Fruit fly (Drosophila melanogaster) whole organism, embryonic: ENCODE measurements around the gene Tm1.

Source experiments
- Abd-B ChIP-seq: fragments of 200-800 bp; sonication (Bioruptor generic); optimal IDR thresholded peaks from 2 replicates; lab custom pipeline; 2018; ENCODE audit warnings: missing biosample characterization, mild to moderate bottlenecking, missing genetic modification characterization, moderate library complexity
- CG10321 ChIP-seq: fragments of 200-800 bp; sonication (Bioruptor generic); IDR thresholded peaks from 2 replicates; pipeline ENCODE4 v1.3.6; 2022; ENCODE audit warnings: missing biosample characterization, missing genetic modification characterization
- CG10366 ChIP-seq: fragments of 200-800 bp; sonication (Bioruptor generic); IDR thresholded peaks from 2 replicates; pipeline ENCODE4 v1.3.6; 2022; ENCODE audit warnings: missing biosample characterization, missing genetic modification characterization
- CG10543 ChIP-seq: fragments of 200-800 bp; sonication (Bioruptor generic); optimal IDR thresholded peaks from 3 replicates; lab custom pipeline; 2017; ENCODE audit warnings: missing biosample characterization, mild to moderate bottlenecking, missing genetic modification characterization, moderate library complexity
- CG10959 ChIP-seq: fragments of 200-800 bp; sonication (Bioruptor generic); IDR thresholded peaks from 2 replicates; pipeline ENCODE4 v1.3.6; 2022; ENCODE audit warnings: missing biosample characterization, missing genetic modification characterization
- CG11504 ChIP-seq: fragments of 200-800 bp; sonication (Bioruptor generic); optimal IDR thresholded peaks from 3 replicates; lab custom pipeline; 2019; ENCODE audit warnings: missing biosample characterization, mild to moderate bottlenecking, missing genetic modification characterization, moderate library complexity
- CG12659 ChIP-seq: fragments of 200-800 bp; sonication (Bioruptor generic); optimal IDR thresholded peaks from 3 replicates; lab custom pipeline; 2017; ENCODE audit warnings: mild to moderate bottlenecking, missing biosample characterization, missing genetic modification reagents, missing genetic modification characterization
- CG13123 ChIP-seq: fragments of 200-800 bp; sonication (Bioruptor generic); optimal IDR thresholded peaks from 2 replicates; lab custom pipeline; 2016; ENCODE audit warnings: missing biosample characterization, missing genetic modification characterization
- CG13775 ChIP-seq: fragments of 200-800 bp; sonication (Bioruptor generic); optimal IDR thresholded peaks from 3 replicates; lab custom pipeline; 2017; ENCODE audit warnings: missing biosample characterization, mild to moderate bottlenecking, missing genetic modification characterization
- CG14710 ChIP-seq: fragments of 200-800 bp; sonication (Bioruptor generic); optimal IDR thresholded peaks from 3 replicates; lab custom pipeline; 2019; ENCODE audit warnings: missing biosample characterization, mild to moderate bottlenecking, missing genetic modification characterization, moderate library complexity
- CG15269 ChIP-seq: fragments of 200-800 bp; sonication (Bioruptor generic); optimal IDR thresholded peaks from 2 replicates; lab custom pipeline; 2018; ENCODE audit warnings: missing biosample characterization, mild to moderate bottlenecking, missing genetic modification characterization, moderate library complexity
- CG1603 ChIP-seq: fragments of 200-800 bp; sonication (Bioruptor generic); optimal IDR thresholded peaks from 2 replicates; lab custom pipeline; 2019; ENCODE audit warnings: missing biosample characterization, mild to moderate bottlenecking, missing genetic modification characterization, moderate library complexity
- CG17359 ChIP-seq: fragments of 200-800 bp; sonication (Bioruptor generic); optimal IDR thresholded peaks from 3 replicates; lab custom pipeline; 2018; ENCODE audit warnings: missing biosample characterization, mild to moderate bottlenecking, missing genetic modification characterization, moderate library complexity
- CG17568 ChIP-seq: fragments of 200-800 bp; sonication (Bioruptor generic); optimal IDR thresholded peaks from 2 replicates; lab custom pipeline; 2018; ENCODE audit warnings: missing biosample characterization, mild to moderate bottlenecking, missing genetic modification characterization, moderate library complexity
- CG17829 ChIP-seq: fragments of 200-800 bp; optimal IDR thresholded peaks from 2 replicates; lab custom pipeline; 2019; ENCODE audit warnings: missing biosample characterization, mild to moderate bottlenecking, missing genetic modification characterization, moderate library complexity
- CG18476 ChIP-seq: fragments of 200-800 bp; sonication (Bioruptor generic); optimal IDR thresholded peaks from 2 replicates; lab custom pipeline; 2016; ENCODE audit warnings: missing biosample characterization, mild to moderate bottlenecking, missing genetic modification characterization
- CG18619 ChIP-seq: fragments of 200-800 bp; sonication (Bioruptor generic); optimal IDR thresholded peaks from 3 replicates; lab custom pipeline; 2017; ENCODE audit warnings: missing biosample characterization, mild to moderate bottlenecking, missing genetic modification characterization
- CG2678 ChIP-seq: fragments of 200-800 bp; sonication (Bioruptor generic); optimal IDR thresholded peaks from 3 replicates; lab custom pipeline; 2019; ENCODE audit warnings: missing biosample characterization, mild to moderate bottlenecking, missing genetic modification characterization, moderate library complexity
- CG2889 ChIP-seq: fragments of 200-800 bp; sonication (Bioruptor generic); IDR thresholded peaks from 3 replicates; pipeline ENCODE4 v1.3.6; 2022; ENCODE audit warnings: missing biosample characterization, missing genetic modification characterization
- CG33557 ChIP-seq: fragments of 200-800 bp; sonication (Bioruptor generic); optimal IDR thresholded peaks from 2 replicates; lab custom pipeline; 2019; ENCODE audit warnings: missing biosample characterization, mild to moderate bottlenecking, missing genetic modification characterization, moderate library complexity
- CG3847 ChIP-seq: fragments of 200-800 bp; sonication (Bioruptor generic); IDR thresholded peaks from 2 replicates; pipeline ENCODE4 v1.3.6; 2022; ENCODE audit warnings: missing biosample characterization, missing genetic modification characterization
- CG4854 ChIP-seq: fragments of 200-800 bp; sonication (Bioruptor generic); optimal IDR thresholded peaks from 2 replicates; lab custom pipeline; 2016; ENCODE audit warnings: missing biosample characterization, missing genetic modification characterization, inconsistent platforms
- CG8478 ChIP-seq: fragments of >200 bp; optimal IDR thresholded peaks from 2 replicates; lab custom pipeline; 2018
- CG9727 ChIP-seq: fragments of 200-800 bp; sonication (Bioruptor generic); optimal IDR thresholded peaks from 3 replicates; lab custom pipeline; 2017; ENCODE audit warnings: missing biosample characterization, mild to moderate bottlenecking, missing genetic modification characterization
- CG9817 ChIP-seq: fragments of 200-800 bp; sonication (Bioruptor generic); optimal IDR thresholded peaks from 2 replicates; lab custom pipeline; 2018; ENCODE audit warnings: missing biosample characterization, mild to moderate bottlenecking, missing genetic modification characterization, moderate library complexity
- D19B ChIP-seq: fragments of 200-800 bp; sonication (Bioruptor generic); optimal IDR thresholded peaks from 2 replicates; lab custom pipeline; 2017; ENCODE audit warnings: missing biosample characterization, mild to moderate bottlenecking, missing genetic modification characterization
- ERR ChIP-seq: fragments of 200-800 bp; sonication (Bioruptor generic); optimal IDR thresholded peaks from 2 replicates; lab custom pipeline; 2016; ENCODE audit warnings: missing biosample characterization, missing genetic modification characterization
- HLH4C ChIP-seq: fragments of 200-800 bp; sonication (Bioruptor generic); IDR thresholded peaks from 3 replicates; pipeline ENCODE4 v1.3.6; 2022; ENCODE audit warnings: missing biosample characterization, missing genetic modification characterization; ENCODE audit not compliant: partially characterized antibody
- HLHmδ ChIP-seq: fragments of 200-800 bp; sonication (Bioruptor generic); optimal IDR thresholded peaks from 2 replicates; lab custom pipeline; 2018; ENCODE audit warnings: missing biosample characterization, mild to moderate bottlenecking, missing genetic modification characterization, moderate library complexity
- Lhr ChIP-seq: fragments of 200-800 bp; sonication (Bioruptor generic); optimal IDR thresholded peaks from 3 replicates; lab custom pipeline; 2017; ENCODE audit warnings: mild to moderate bottlenecking, missing biosample characterization, missing genetic modification reagents, missing genetic modification characterization
- cas ChIP-seq: fragments of 200-800 bp; sonication (Bioruptor generic); IDR thresholded peaks from 2 replicates; pipeline ENCODE4 v1.3.6; 2022; ENCODE audit warnings: missing biosample characterization, missing genetic modification characterization
- cato ChIP-seq: fragments of 200-800 bp; sonication (Bioruptor generic); optimal IDR thresholded peaks from 2 replicates; lab custom pipeline; 2016; ENCODE audit warnings: missing biosample characterization, missing genetic modification characterization, borderline replicate concordance
- chinmo ChIP-seq: fragments of 200-800 bp; sonication (Bioruptor generic); IDR thresholded peaks from 4 replicates; pipeline ENCODE4 v1.3.6; 2022; ENCODE audit warnings: missing biosample characterization, missing genetic modification characterization; ENCODE audit not compliant: partially characterized antibody
- dimm ChIP-seq: fragments of 200-800 bp; sonication (Bioruptor generic); IDR thresholded peaks from 2 replicates; pipeline ENCODE4 v1.3.6; 2022; ENCODE audit warnings: missing biosample characterization, missing genetic modification characterization
- fd3F ChIP-seq: fragments of 200-800 bp; sonication (Bioruptor generic); optimal IDR thresholded peaks from 2 replicates; lab custom pipeline; 2018; ENCODE audit warnings: missing biosample characterization, mild to moderate bottlenecking, missing genetic modification characterization, moderate library complexity
- fru ChIP-seq: fragments of >200 bp; optimal IDR thresholded peaks from 2 replicates; lab custom pipeline; 2017
- grau ChIP-seq: fragments of 200-800 bp; optimal IDR thresholded peaks from 3 replicates; lab custom pipeline; 2019; ENCODE audit warnings: missing biosample characterization, mild to moderate bottlenecking, missing genetic modification characterization, moderate library complexity
- jing ChIP-seq: fragments of 200-800 bp; sonication (Bioruptor generic); optimal IDR thresholded peaks from 2 replicates; lab custom pipeline; 2018; ENCODE audit warnings: missing biosample characterization, mild to moderate bottlenecking, missing genetic modification characterization
- nerfin-1 ChIP-seq: fragments of 200-800 bp; sonication (Bioruptor generic); optimal IDR thresholded peaks from 3 replicates; lab custom pipeline; 2019; ENCODE audit warnings: missing biosample characterization, mild to moderate bottlenecking, missing genetic modification characterization, moderate library complexity
- oc ChIP-seq: fragments of 200-800 bp; sonication (Bioruptor generic); optimal IDR thresholded peaks from 2 replicates; lab custom pipeline; 2018; ENCODE audit warnings: missing biosample characterization, mild to moderate bottlenecking, missing genetic modification characterization, moderate library complexity
- pan ChIP-seq, 4 experiments: fragments of >200 bp in 3 of 4; fragments of 200-800 bp in 1 of 4; sonication (Bioruptor generic) in 1 of 4; optimal IDR thresholded peaks in 3 of 4; IDR thresholded peaks in 1 of 4; 2 replicates each; pipeline versions ENCODE4 v1.3.6 to Lab custom; 2017 to 2022; ENCODE audit warnings: missing biosample characterization in 2 of 4, missing genetic modification characterization in 2 of 4, mixed read lengths in 1 of 4
- salm ChIP-seq: fragments of 200-800 bp; sonication (Bioruptor generic); optimal IDR thresholded peaks from 2 replicates; lab custom pipeline; 2018; ENCODE audit warnings: missing biosample characterization, mild to moderate bottlenecking, missing genetic modification characterization
- sc ChIP-seq, 3 experiments: fragments of >200 bp in 2 of 3; fragments of 200-800 bp in 1 of 3; sonication (Bioruptor generic) in 1 of 3; optimal IDR thresholded peaks; 2 replicates in 2 of 3; 3 replicates in 1 of 3; lab custom pipeline; 2017; ENCODE audit warnings: mild to moderate bottlenecking in 1 of 3, missing biosample characterization in 1 of 3, missing genetic modification characterization in 1 of 3, missing genetic modification reagents in 1 of 3
- sr ChIP-seq: fragments of 200-800 bp; sonication (Bioruptor generic); IDR thresholded peaks from 3 replicates; pipeline ENCODE4 v1.3.6; 2022; ENCODE audit warnings: missing biosample characterization, missing genetic modification characterization
- tap ChIP-seq: fragments of 200-800 bp; optimal IDR thresholded peaks from 3 replicates; lab custom pipeline; 2019; ENCODE audit warnings: missing biosample characterization, mild to moderate bottlenecking, missing genetic modification characterization, moderate library complexity
- trem ChIP-seq: fragments of 200-800 bp; optimal IDR thresholded peaks from 3 replicates; lab custom pipeline; 2019; ENCODE audit warnings: missing biosample characterization, mild to moderate bottlenecking, missing genetic modification characterization, moderate library complexity
- tup ChIP-seq: fragments of 200-800 bp; sonication (Bioruptor generic); optimal IDR thresholded peaks from 2 replicates; lab custom pipeline; 2016; ENCODE audit warnings: missing biosample characterization, mild to moderate bottlenecking, missing genetic modification characterization, moderate library complexity
- vfl ChIP-seq: fragments of 200-800 bp; sonication (Bioruptor generic); optimal IDR thresholded peaks from 2 replicates; lab custom pipeline; 2016; ENCODE audit warnings: missing biosample characterization, missing genetic modification characterization
- wek ChIP-seq: fragments of 200-800 bp; sonication (Bioruptor generic); optimal IDR thresholded peaks from 3 replicates; lab custom pipeline; 2018; ENCODE audit warnings: missing biosample characterization, mild to moderate bottlenecking, missing genetic modification characterization, moderate library complexity
- zen ChIP-seq: fragments of 200-800 bp; sonication (Bioruptor generic); optimal IDR thresholded peaks from 3 replicates; lab custom pipeline; 2018; ENCODE audit warnings: missing biosample characterization, mild to moderate bottlenecking, missing genetic modification characterization, moderate library complexity

Gene Tm1

DNA sequence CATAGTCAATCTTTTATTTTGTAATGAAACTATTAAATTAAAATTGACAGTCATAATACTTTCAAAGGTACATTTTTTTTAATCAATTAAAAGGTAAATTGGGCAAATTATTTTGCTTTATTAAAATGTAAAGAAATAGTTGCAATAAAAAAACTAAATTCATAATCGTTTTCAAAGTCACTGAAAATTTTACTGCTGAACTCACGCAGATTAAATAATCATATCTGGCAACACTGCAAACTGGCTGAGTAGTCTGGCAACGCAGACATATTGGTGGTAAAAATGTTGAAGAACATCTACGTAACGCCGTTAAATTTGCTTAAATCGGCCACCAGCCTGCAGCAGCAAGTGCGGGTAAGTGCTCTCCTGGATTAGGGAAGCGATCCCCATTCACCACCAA, 52.5 kb downstream of the Tm1 start, which contains the start of gene mRpL9 (continued):
- no peak for TF ChIP-seq D19B
- TF ChIP-seq salm (tag; lab: Kevin White, UChicago) = no peak
- no peak for TF ChIP-seq HLHmδ (GFP tag; lab: Kevin White, UChicago)
- 0 out of 3 replicates have a peak, but pooled peaks have one; percentile 48 for TF ChIP-seq HLH4C (GFP tag; lab: Robert Waterston, UW)
- no peak for TF ChIP-seq tup (GFP tag; lab: Kevin White, UChicago)
- peak; percentile 0 for TF ChIP-seq CG9727
- TF ChIP-seq CG17568 (GFP tag; lab: Kevin White, UChicago) = no peak
- peak; percentile 64 for TF ChIP-seq CG14710 (tag; lab: Kevin White, UChicago)
- TF ChIP-seq CG3847 = peak; percentile 58
- peak; percentile 61 for TF ChIP-seq CG1603 (tag; lab: Kevin White, UChicago)
- no peak for TF ChIP-seq CG10321 (GFP tag; lab: Robert Waterston, UW)
- TF ChIP-seq CG10366 (GFP tag; lab: Robert Waterston, UW) = no peak
- no peak for TF ChIP-seq oc (tag; lab: Kevin White, UChicago)
- TF ChIP-seq Lhr (GFP tag; lab: Kevin White, UChicago) = no peak
- peak; percentile 46 for TF ChIP-seq CG12659 (GFP tag; lab: Kevin White, UChicago)
- no peak for TF ChIP-seq CG18476 (GFP tag; lab: Kevin White, UChicago)
- no peak for TF ChIP-seq zen
- TF ChIP-seq trem (tag; lab: Kevin White, UChicago) = peak; percentile 67
- no peak for TF ChIP-seq CG10959 (GFP tag; lab: Robert Waterston, UW)
- no peak for TF ChIP-seq fru
- no peak for TF ChIP-seq jing (GFP tag; lab: Kevin White, UChicago)
- TF ChIP-seq CG13775 = no peak
- TF ChIP-seq tap (tag; lab: Kevin White, UChicago) = no peak
- TF ChIP-seq sr = no peak
- no peak for TF ChIP-seq sc (optimal IDR thresholded peaks at IDR 0.05; lab: Kevin White, UChicago)
- no peak for TF ChIP-seq sc (GFP tag; optimal IDR thresholded peaks at IDR 0.05; lab: Kevin White, UChicago)
- no peak for TF ChIP-seq fd3F
- peak; percentile 20 for TF ChIP-seq nerfin-1 (tag; lab: Kevin White, UChicago)
- TF ChIP-seq Abd-B (GFP tag; lab: Kevin White, UChicago) = peak; percentile 91
- TF ChIP-seq CG10543 = no peak
- TF ChIP-seq dimm (GFP tag; lab: Robert Waterston, UW) = no peak
- no peak for TF ChIP-seq CG15269
- TF ChIP-seq chinmo (GFP tag; lab: Robert Waterston, UW) = no peak
- no peak for TF ChIP-seq pan (optimal IDR thresholded peaks at IDR 0.05; lab: Kevin White, UChicago)
- peak in 1 of 2 experiments; percentile 16 for TF ChIP-seq pan (GFP tag; optimal IDR thresholded peaks at IDR 0.05 in 1 of 2, IDR thresholded peaks at IDR 0.05 in 1 of 2)
- TF ChIP-seq CG11504 (tag; lab: Kevin White, UChicago) = no peak
- TF ChIP-seq CG2678 (tag; lab: Kevin White, UChicago) = no peak
- TF ChIP-seq CG8478 (lab: Kevin White, UChicago) = no peak
- no peak for TF ChIP-seq CG2889 (GFP tag; lab: Robert Waterston, UW)
- TF ChIP-seq wek (GFP tag; lab: Kevin White, UChicago) = no peak
- TF ChIP-seq CG17359 (tag; lab: Kevin White, UChicago) = no peak
- TF ChIP-seq CG18619 (GFP tag; lab: Kevin White, UChicago) = no peak
- no peak for TF ChIP-seq vfl
- no peak for TF ChIP-seq CG4854 (GFP tag; lab: Kevin White, UChicago)
- peak; percentile 33 for TF ChIP-seq CG9817 (tag; lab: Kevin White, UChicago)
- peak; percentile 39 for TF ChIP-seq grau (tag; lab: Kevin White, UChicago)
- no peak for TF ChIP-seq ERR
- TF ChIP-seq CG33557 (GFP tag; lab: Kevin White, UChicago) = no peak
- TF ChIP-seq CG13123 (GFP tag; lab: Kevin White, UChicago) = no peak
- TF ChIP-seq CG17829 (tag; lab: Kevin White, UChicago) = peak; percentile 32
- no peak for TF ChIP-seq cas (GFP tag; lab: Robert Waterston, UW)
- no peak for TF ChIP-seq cato
